Fruit fly (Drosophila melanogaster) whole organism, wandering third instar larva: ENCODE results near the gene CG15025.

Experiments
- Abd-B ChIP-seq: fragments of >200 bp; optimal IDR thresholded peaks from 2 replicates; lab custom pipeline; 2017; ENCODE audit warnings: missing biosample characterization, missing genetic modification characterization
- CG32264 ChIP-seq: fragments of 200-800 bp; sonication (Bioruptor generic); optimal IDR thresholded peaks from 2 replicates; lab custom pipeline; 2016; ENCODE audit warnings: missing biosample characterization, missing genetic modification characterization
- CrebA ChIP-seq: fragments of 200-800 bp; sonication (Bioruptor generic); optimal IDR thresholded peaks from 2 replicates; lab custom pipeline; 2016; ENCODE audit warnings: missing biosample characterization, mild to moderate bottlenecking, missing genetic modification characterization, borderline replicate concordance
- Dfd ChIP-seq: fragments of >200 bp; optimal IDR thresholded peaks from 2 replicates; lab custom pipeline; 2017; ENCODE audit warnings: missing biosample characterization, missing genetic modification characterization
- Dif ChIP-seq: fragments of 200-275, 200-300 bp; sonication (Bioruptor generic); optimal IDR thresholded peaks from 2 replicates; lab custom pipeline; 2018; ENCODE audit warnings: missing biosample characterization, missing genetic modification characterization; ENCODE audit not compliant: partially characterized antibody
- GATAd ChIP-seq: sonication (Bioruptor generic); optimal IDR thresholded peaks from 2 replicates; lab custom pipeline; 2016; ENCODE audit warnings: missing biosample characterization, missing genetic modification characterization
- HLH106 ChIP-seq: fragments of 200-800 bp; optimal IDR thresholded peaks from 3 replicates; lab custom pipeline; 2019; ENCODE audit warnings: missing biosample characterization, mild to moderate bottlenecking, missing genetic modification characterization, moderate library complexity
- Hnf4 ChIP-seq: fragments of 200-800 bp; sonication (Bioruptor generic); optimal IDR thresholded peaks from 2 replicates; lab custom pipeline; 2016; ENCODE audit warnings: missing biosample characterization, mild to moderate bottlenecking, missing genetic modification characterization
- Hr78 ChIP-seq: fragments of >200 bp; optimal IDR thresholded peaks from 2 replicates; lab custom pipeline; 2017; ENCODE audit warnings: missing biosample characterization, missing genetic modification characterization
- Hr83 ChIP-seq: fragments of 200-300 bp; sonication (Bioruptor generic); optimal IDR thresholded peaks from 2 replicates; lab custom pipeline; 2016; ENCODE audit warnings: missing biosample characterization, mild to moderate bottlenecking, missing genetic modification characterization, moderate library complexity; ENCODE audit not compliant: poor library complexity, severe bottlenecking
- Jra ChIP-seq: sonication (Bioruptor generic); optimal IDR thresholded peaks from 2 replicates; lab custom pipeline; 2016; ENCODE audit warnings: missing biosample characterization, missing genetic modification characterization
- Mio ChIP-seq: sonication (Bioruptor generic); optimal IDR thresholded peaks from 2 replicates; lab custom pipeline; 2016; ENCODE audit warnings: missing biosample characterization, missing genetic modification characterization
- Myc ChIP-seq: fragments of >200 bp; optimal IDR thresholded peaks from 2 replicates; lab custom pipeline; 2017
- OdsH ChIP-seq: fragments of 200-800 bp; sonication (Bioruptor generic); optimal IDR thresholded peaks from 2 replicates; lab custom pipeline; 2016; ENCODE audit warnings: missing biosample characterization, mild to moderate bottlenecking, missing genetic modification characterization
- Rel ChIP-seq, 2 experiments: fragments of 200-800 bp; sonication (Bioruptor generic) in 1 of 2; optimal IDR thresholded peaks; 2 replicates in 1 of 2; 3 replicates in 1 of 2; lab custom pipeline; 2016 to 2019; ENCODE audit warnings: mild to moderate bottlenecking in 2 of 2, missing biosample characterization in 2 of 2, missing genetic modification characterization in 2 of 2, moderate library complexity in 1 of 2
- Sp1 ChIP-seq: fragments of 200-800 bp; sonication (Bioruptor generic); optimal IDR thresholded peaks from 3 replicates; lab custom pipeline; 2019; ENCODE audit warnings: missing biosample characterization, mild to moderate bottlenecking, missing genetic modification characterization, moderate library complexity
- Vsx2 ChIP-seq: fragments of 200-300, 225-300 bp; sonication (Bioruptor generic); optimal IDR thresholded peaks from 2 replicates; lab custom pipeline; 2018; ENCODE audit warnings: missing biosample characterization, missing genetic modification characterization; ENCODE audit not compliant: partially characterized antibody
- br ChIP-seq: fragments of 200-800 bp; sonication (Bioruptor generic); optimal IDR thresholded peaks from 2 replicates; lab custom pipeline; 2016; ENCODE audit warnings: missing biosample characterization, missing genetic modification characterization
- brk ChIP-seq: fragments of 200-800 bp; sonication (Bioruptor generic); optimal IDR thresholded peaks from 2 replicates; lab custom pipeline; 2016; ENCODE audit warnings: missing biosample characterization, mild to moderate bottlenecking, missing genetic modification characterization
- dl ChIP-seq, 2 experiments: fragments of 175-275, 200-275 bp in 1 of 2; fragments of 200-275 bp in 1 of 2; sonication (Bioruptor generic); optimal IDR thresholded peaks; lab custom pipeline; 2018; ENCODE audit warnings: mild to moderate bottlenecking in 2 of 2, missing biosample characterization in 2 of 2, missing genetic modification characterization in 2 of 2, moderate library complexity in 2 of 2; ENCODE audit not compliant: partially characterized antibody in 2 of 2, insufficient read depth in 1 of 2
- dmrt93B ChIP-seq: fragments of 200-800 bp; sonication (Bioruptor generic); optimal IDR thresholded peaks from 2 replicates; lab custom pipeline; 2018; ENCODE audit warnings: missing biosample characterization, mild to moderate bottlenecking, missing genetic modification characterization
- dsf ChIP-seq: sonication (Bioruptor generic); optimal IDR thresholded peaks from 2 replicates; lab custom pipeline; 2016; ENCODE audit warnings: missing biosample characterization, missing genetic modification characterization, borderline replicate concordance
- ey ChIP-seq: fragments of 200-800 bp; sonication (Bioruptor generic); optimal IDR thresholded peaks from 2 replicates; lab custom pipeline; 2016; ENCODE audit warnings: missing biosample characterization, missing genetic modification characterization
- foxo ChIP-seq, 2 experiments: fragments of 200-800 bp; sonication (Bioruptor generic); optimal IDR thresholded peaks; 2 replicates in 1 of 2; 3 replicates in 1 of 2; lab custom pipeline; 2016 to 2017; ENCODE audit warnings: missing biosample characterization in 2 of 2, missing genetic modification characterization in 2 of 2
- fru ChIP-seq: fragments of 200-800 bp; sonication (Bioruptor generic); optimal IDR thresholded peaks from 3 replicates; lab custom pipeline; 2016; ENCODE audit warnings: missing biosample characterization, mild to moderate bottlenecking, missing genetic modification characterization
- h ChIP-seq: fragments of 200-800 bp; sonication (Bioruptor generic); optimal IDR thresholded peaks from 3 replicates; lab custom pipeline; 2016; ENCODE audit warnings: missing biosample characterization, mild to moderate bottlenecking, missing genetic modification characterization
- jim ChIP-seq: fragments of 175-275, 200-325 bp; sonication (Bioruptor generic); optimal IDR thresholded peaks from 2 replicates; lab custom pipeline; 2016; ENCODE audit warnings: missing biosample characterization, mild to moderate bottlenecking, missing genetic modification characterization
- lola ChIP-seq: fragments of >200 bp; optimal IDR thresholded peaks from 2 replicates; lab custom pipeline; 2017; ENCODE audit warnings: missing biosample characterization, missing genetic modification characterization
- pan ChIP-seq: fragments of >200 bp; optimal IDR thresholded peaks from 2 replicates; lab custom pipeline; 2017
- psq ChIP-seq: fragments of 200-800 bp; sonication (Bioruptor generic); optimal IDR thresholded peaks from 3 replicates; lab custom pipeline; 2017; ENCODE audit warnings: missing biosample characterization, mild to moderate bottlenecking, missing genetic modification characterization, moderate library complexity
- sage ChIP-seq: fragments of 200-800 bp; sonication (Bioruptor generic); optimal IDR thresholded peaks from 2 replicates; lab custom pipeline; 2016; ENCODE audit warnings: missing biosample characterization, mild to moderate bottlenecking, missing genetic modification characterization
- sv ChIP-seq: fragments of 200-800 bp; sonication (Bioruptor generic); optimal IDR thresholded peaks from 3 replicates; lab custom pipeline; 2016; ENCODE audit warnings: missing biosample characterization, missing genetic modification characterization
- tai ChIP-seq: sonication (Bioruptor generic); optimal IDR thresholded peaks from 2 replicates; lab custom pipeline; 2016; ENCODE audit warnings: missing biosample characterization, missing genetic modification characterization
- usp ChIP-seq: fragments of >200 bp; optimal IDR thresholded peaks from 2 replicates; lab custom pipeline; 2017; ENCODE audit warnings: missing biosample characterization, missing genetic modification characterization
- woc ChIP-seq: sonication (Bioruptor generic); optimal IDR thresholded peaks from 2 replicates; lab custom pipeline; 2016; ENCODE audit warnings: missing biosample characterization, mild to moderate bottlenecking, missing genetic modification characterization

Gene CG15025

DNA sequence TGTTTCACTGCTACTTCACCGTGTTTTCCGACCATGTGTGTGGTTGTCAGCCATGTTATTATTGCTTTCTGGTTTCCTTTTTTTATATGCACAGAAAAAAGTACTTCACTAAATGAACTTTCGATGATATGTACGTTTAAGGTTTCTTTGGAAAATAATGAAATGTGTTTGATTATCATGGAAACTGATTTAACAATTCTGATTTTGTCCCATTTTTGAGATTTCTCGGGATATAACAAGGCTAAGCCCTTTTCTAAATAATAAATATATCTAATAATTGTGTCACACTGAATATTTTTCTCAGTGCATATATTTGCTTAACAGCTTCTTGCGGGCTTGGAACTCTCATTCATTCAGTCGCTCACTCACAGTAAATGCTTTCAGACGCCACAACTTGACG lies 1.5 kb upstream of the CG15025 start:
- TF ChIP-seq dmrt93B (GFP tag; lab: Kevin White, UChicago) (no peak), pan (lab: Kevin White, UChicago) (no peak), Jra (GFP tag; lab: Kevin White, UChicago) (no peak), fru (GFP tag; lab: Kevin White, UChicago) (no peak), GATAd (GFP tag; lab: Kevin White, UChicago) (no peak), Dif (GFP tag; lab: Kevin White, UChicago) (no peak), br (GFP tag; lab: Kevin White, UChicago) (no peak), OdsH (GFP tag; lab: Kevin White, UChicago) (no peak), jim (GFP tag; lab: Kevin White, UChicago) (no peak), psq (no peak), usp (GFP tag; lab: Kevin White, UChicago) (no peak), woc (GFP tag; lab: Kevin White, UChicago) (no peak), dsf (GFP tag; lab: Kevin White, UChicago) (no peak), dl (GFP tag; optimal IDR thresholded peaks at IDR 0.05; lab: Kevin White, UChicago; ENCODE audit: insufficient read depth in 1 of 2, partially characterized antibody in 2 of 2) (no peak), tai (GFP tag; lab: Kevin White, UChicago) (no peak)

dm6 chr3R:19489963-19490362 lies 952 bp downstream of the CG15025 start:
- no peak for TF ChIP-seq HLH106 (tag; lab: Kevin White, UChicago)
- TF ChIP-seq Dif (GFP tag; lab: Kevin White, UChicago), result no peak
- TF ChIP-seq h, result no peak
- no peak for TF ChIP-seq ey
- no peak for TF ChIP-seq Myc
- TF ChIP-seq pan (lab: Kevin White, UChicago), result no peak
- no peak for TF ChIP-seq dl (GFP tag; optimal IDR thresholded peaks at IDR 0.05; lab: Kevin White, UChicago; ENCODE audit: insufficient read depth in 1 of 2, partially characterized antibody in 2 of 2)
- TF ChIP-seq Hr78 (GFP tag; lab: Kevin White, UChicago), result no peak
- TF ChIP-seq foxo (GFP tag; optimal IDR thresholded peaks at IDR 0.05; lab: Kevin White, UChicago), result no peak
- TF ChIP-seq Sp1 (GFP tag; lab: Kevin White, UChicago), result no peak
- no peak for TF ChIP-seq Mio (GFP tag; lab: Kevin White, UChicago)

- TF ChIP-seq Abd-B (GFP tag; lab: Kevin White, UChicago) (no peak), Rel (GFP tag; optimal IDR thresholded peaks at IDR 0.05; lab: Kevin White, UChicago) (no peak), Rel (tag; optimal IDR thresholded peaks at IDR 0.05; lab: Kevin White, UChicago) (no peak), Jra (GFP tag; lab: Kevin White, UChicago) (no peak), Hr83 (GFP tag; lab: Kevin White, UChicago) (no peak), woc (GFP tag; lab: Kevin White, UChicago) (no peak), Sp1 (GFP tag; lab: Kevin White, UChicago) (no peak), tai (GFP tag; lab: Kevin White, UChicago) (no peak), psq (no peak), lola (GFP tag; lab: Kevin White, UChicago) (no peak), Hnf4 (GFP tag; lab: Kevin White, UChicago) (no peak), sage (GFP tag; lab: Kevin White, UChicago) (no peak), CG32264 (no peak), GATAd (GFP tag; lab: Kevin White, UChicago) (no peak), fru (GFP tag; lab: Kevin White, UChicago) (no peak), usp (GFP tag; lab: Kevin White, UChicago) (no peak), Myc (no peak), ey (no peak), foxo (GFP tag; optimal IDR thresholded peaks at IDR 0.05; lab: Kevin White, UChicago) (no peak), h (no peak)
These were observed 4.5 kb downstream of the CG15025 start for dm6 chr3R:19486422-19486821.

DNA sequence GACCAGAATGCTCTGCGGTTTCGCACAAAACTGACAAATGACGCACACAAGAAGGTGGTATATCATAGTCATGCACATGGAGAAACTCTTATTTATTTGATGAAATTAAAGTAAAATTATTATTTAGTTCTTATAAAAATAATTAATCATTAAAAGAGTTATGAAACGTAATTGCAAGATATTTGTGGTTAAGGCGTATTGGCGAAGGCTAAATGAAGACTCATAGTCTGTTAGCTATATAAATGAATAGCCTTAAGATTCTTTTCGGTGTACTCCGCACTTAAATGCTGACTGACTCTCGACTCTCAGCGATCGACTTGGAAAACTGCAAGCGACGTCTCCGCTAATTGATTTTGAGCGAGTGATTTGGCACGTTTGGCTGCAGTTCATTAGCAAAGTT lies 14.4 kb downstream of the CG15025 start:
- no peak for TF ChIP-seq Myc
- no peak for TF ChIP-seq fru (GFP tag; lab: Kevin White, UChicago)
- TF ChIP-seq CrebA, result no peak
- TF ChIP-seq dmrt93B (GFP tag; lab: Kevin White, UChicago), result no peak
- no peak for TF ChIP-seq usp (GFP tag; lab: Kevin White, UChicago)
- no peak for TF ChIP-seq ey
- no peak for TF ChIP-seq Dfd (GFP tag; lab: Kevin White, UChicago)
- TF ChIP-seq brk (GFP tag; lab: Kevin White, UChicago), result no peak
- TF ChIP-seq sv (GFP tag; lab: Kevin White, UChicago), result no peak
- TF ChIP-seq HLH106 (tag; lab: Kevin White, UChicago), result no peak
- no peak for TF ChIP-seq lola (GFP tag; lab: Kevin White, UChicago)
- no peak for TF ChIP-seq Abd-B (GFP tag; lab: Kevin White, UChicago)
- TF ChIP-seq woc (GFP tag; lab: Kevin White, UChicago), result no peak
- TF ChIP-seq dsf (GFP tag; lab: Kevin White, UChicago), result no peak
- TF ChIP-seq Mio (GFP tag; lab: Kevin White, UChicago), result no peak
- no peak for TF ChIP-seq GATAd (GFP tag; lab: Kevin White, UChicago)
- TF ChIP-seq Vsx2 (GFP tag; lab: Kevin White, UChicago), result no peak
- no peak for TF ChIP-seq pan (lab: Kevin White, UChicago)
- no peak for TF ChIP-seq tai (GFP tag; lab: Kevin White, UChicago)
- no peak for TF ChIP-seq Hnf4 (GFP tag; lab: Kevin White, UChicago)
- TF ChIP-seq, all 38 proteins: peak for 0
